Fruit fly (Drosophila melanogaster): ENCODE results near the gene stx.

The stx gene

dm6 chrX:10731801-10732200 is 12.9 kb downstream of the stx start (continued):
- no peak for TF ChIP-seq Doc3 (GFP tag; IDR thresholded peaks at IDR 0.05; ENCODE audit: partially characterized antibody)
- no peak for TF ChIP-seq knrl (GFP tag; IDR thresholded peaks at IDR 0.05; ENCODE audit: partially characterized antibody)
- TF ChIP-seq CG13624 (GFP tag; optimal IDR thresholded peaks at IDR 0.05), result peak; percentile 34
- no peak for TF ChIP-seq corto (GFP tag; optimal IDR thresholded peaks at IDR 0.05)
- no peak for TF ChIP-seq ash1 (GFP tag; optimal IDR thresholded peaks at IDR 0.05)
- TF ChIP-seq Fer1 (GFP tag; optimal IDR thresholded peaks at IDR 0.05), result peak; percentile 70
- peak; percentile 57 for TF ChIP-seq HLH3B (GFP tag; IDR thresholded peaks at IDR 0.05)
- peak in 1 of 2 experiments; percentile 27 for TF ChIP-seq Eip74EF (GFP tag; optimal IDR thresholded peaks at IDR 0.05)
- TF ChIP-seq ro (GFP tag; IDR thresholded peaks at IDR 0.05), result no peak
- peak; percentile 66; the same call in 2 of the 3 replicates for TF ChIP-seq CG17361 (GFP tag; IDR thresholded peaks at IDR 0.05)
- peak; percentile 7 for TF ChIP-seq dm (GFP tag; optimal IDR thresholded peaks at IDR 0.05)
- TF ChIP-seq CG11398 (GFP tag; optimal IDR thresholded peaks at IDR 0.05), result no peak
- no peak for TF ChIP-seq CG10959 (GFP tag; IDR thresholded peaks at IDR 0.05)
- no peak for TF ChIP-seq CG3847 (GFP tag; IDR thresholded peaks at IDR 0.05)
- TF ChIP-seq lilli (GFP tag; optimal IDR thresholded peaks at IDR 0.05), result peak; percentile 59
- peak; percentile 68 for TF ChIP-seq PHDP (tag; optimal IDR thresholded peaks at IDR 0.05)
- no peak for TF ChIP-seq CG10274 (GFP tag; optimal IDR thresholded peaks at IDR 0.05)
- TF ChIP-seq zfh2 (GFP tag; optimal IDR thresholded peaks at IDR 0.05), result no peak
- TF ChIP-seq tup (GFP tag; optimal IDR thresholded peaks at IDR 0.05), result no peak
- no peak for TF ChIP-seq ems (GFP tag; optimal IDR thresholded peaks at IDR 0.05)
- peak; percentile 84 for TF ChIP-seq CG2678 (tag; optimal IDR thresholded peaks at IDR 0.05)
- no peak for TF ChIP-seq crc (GFP tag; optimal IDR thresholded peaks at IDR 0.05)
- TF ChIP-seq gsb (GFP tag; IDR thresholded peaks at IDR 0.05), result no peak
- no peak for TF ChIP-seq ewg (GFP tag; optimal IDR thresholded peaks at IDR 0.05)
- TF ChIP-seq CG15514 (GFP tag; optimal IDR thresholded peaks at IDR 0.05), result no peak
- peak; percentile 58 for TF ChIP-seq CG3281 (GFP tag; optimal IDR thresholded peaks at IDR 0.05)
- peak; percentile 15 for TF ChIP-seq trh (GFP tag; optimal IDR thresholded peaks at IDR 0.05)
- TF ChIP-seq CG10267 (tag; optimal IDR thresholded peaks at IDR 0.05), result peak; percentile 71
- peak; percentile 66 for TF ChIP-seq Meics (GFP tag; optimal IDR thresholded peaks at IDR 0.05)
- TF ChIP-seq dan (GFP tag; IDR thresholded peaks at IDR 0.05), result no peak
- peak; percentile 2 for TF ChIP-seq CG6813 (GFP tag; optimal IDR thresholded peaks at IDR 0.05)
- TF ChIP-seq Deaf1 (tag; optimal IDR thresholded peaks at IDR 0.05), result peak; percentile 36
- TF ChIP-seq Dref (GFP tag; IDR thresholded peaks at IDR 0.05), result no peak
- TF ChIP-seq NK7.1 (GFP tag; optimal IDR thresholded peaks at IDR 0.05), result peak; percentile 10
- no peak for TF ChIP-seq Dip3 (GFP tag; optimal IDR thresholded peaks at IDR 0.05)
- peak; percentile 18 for TF ChIP-seq Atf3 (GFP tag; optimal IDR thresholded peaks at IDR 0.05)
- TF ChIP-seq CTCF (GFP tag; optimal IDR thresholded peaks at IDR 0.05), result no peak
- peak; percentile 16 for TF ChIP-seq maf-S (GFP tag; optimal IDR thresholded peaks at IDR 0.05)
- peak; percentile 46 for TF ChIP-seq CG15696 (tag; optimal IDR thresholded peaks at IDR 0.05)
- peak; percentile 34 for TF ChIP-seq tin (GFP tag; optimal IDR thresholded peaks at IDR 0.05)
- TF ChIP-seq CG11696 (GFP tag; IDR thresholded peaks at IDR 0.05), result 0 out of 2 replicates have a peak, but pooled peaks have one; percentile 13
- no peak for TF ChIP-seq CG2199 (GFP tag; IDR thresholded peaks at IDR 0.05)
- no peak for TF ChIP-seq CG12744 (GFP tag; optimal IDR thresholded peaks at IDR 0.05)
- peak; percentile 55 for TF ChIP-seq CG4424 (GFP tag; optimal IDR thresholded peaks at IDR 0.05)
- no peak for TF ChIP-seq Mrtf (GFP tag; IDR thresholded peaks at IDR 0.05)
- TF ChIP-seq Hey (tag; optimal IDR thresholded peaks at IDR 0.05), result no peak
- TF ChIP-seq zen2 (GFP tag; IDR thresholded peaks at IDR 0.05; ENCODE audit: partially characterized antibody), result no peak
- TF ChIP-seq gro (GFP tag; optimal IDR thresholded peaks at IDR 0.05), result no peak
- 0 out of 3 replicates have a peak, but pooled peaks have one; percentile 16 for TF ChIP-seq B-H1 (GFP tag; IDR thresholded peaks at IDR 0.05)
- TF ChIP-seq CG10321 (GFP tag; IDR thresholded peaks at IDR 0.05), result no peak
- TF ChIP-seq CG1792 (GFP tag; optimal IDR thresholded peaks at IDR 0.05), result no peak
- peak; percentile 10 for TF ChIP-seq CG17568 (GFP tag; optimal IDR thresholded peaks at IDR 0.05)

Data from whole organism, embryonic.